Fruit fly (Drosophila melanogaster): ENCODE measurements around the gene Ccm3.

Gene Ccm3

DNA sequence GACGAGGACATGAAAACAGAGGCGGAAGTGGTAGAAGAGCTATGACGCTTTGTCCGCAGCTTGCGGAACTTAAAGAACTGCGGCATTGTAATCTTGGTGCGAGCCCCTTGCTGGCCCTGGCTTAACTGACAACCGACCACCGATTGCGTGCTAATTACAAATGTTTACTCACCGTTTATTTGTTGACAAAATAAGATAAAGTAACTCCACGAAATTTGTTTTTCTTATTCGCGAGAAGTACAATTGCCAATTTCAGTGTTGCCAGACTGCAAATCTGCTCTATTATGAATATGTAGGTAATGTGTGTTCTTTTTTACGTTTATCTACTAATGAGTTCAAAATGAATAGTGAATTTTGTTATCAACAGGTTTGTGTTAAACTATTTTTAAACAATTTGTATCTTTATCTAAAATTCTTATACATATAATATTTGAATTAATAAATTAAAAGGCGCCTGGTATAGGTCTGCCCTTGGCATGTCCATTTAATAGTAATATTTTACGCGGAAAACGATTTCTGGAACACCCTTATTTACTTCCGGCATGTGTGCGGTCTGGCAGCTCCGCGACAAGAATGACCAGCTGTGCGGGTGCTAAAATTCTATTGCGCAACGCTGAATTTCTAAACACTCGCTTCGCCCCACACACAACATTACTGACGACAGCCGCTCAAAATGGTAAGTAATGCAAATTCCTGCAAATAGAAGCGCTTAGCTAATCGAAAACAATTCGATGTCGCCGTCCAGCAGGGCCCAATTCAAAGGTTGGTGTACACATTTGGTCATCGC, 14.9 kb upstream of the Ccm3 start, which contains the start of the genes Atg4b and Hibch:
TSS of gene Atg4b (minus strand) at position 280 of the 787 bp plus-strand sequence.
TSS of gene Hibch (plus strand) at position 585 of the 787 bp plus-strand sequence.
- TF ChIP-seq noc (tag; optimal IDR thresholded peaks at IDR 0.05) = peak; percentile 88

DNA sequence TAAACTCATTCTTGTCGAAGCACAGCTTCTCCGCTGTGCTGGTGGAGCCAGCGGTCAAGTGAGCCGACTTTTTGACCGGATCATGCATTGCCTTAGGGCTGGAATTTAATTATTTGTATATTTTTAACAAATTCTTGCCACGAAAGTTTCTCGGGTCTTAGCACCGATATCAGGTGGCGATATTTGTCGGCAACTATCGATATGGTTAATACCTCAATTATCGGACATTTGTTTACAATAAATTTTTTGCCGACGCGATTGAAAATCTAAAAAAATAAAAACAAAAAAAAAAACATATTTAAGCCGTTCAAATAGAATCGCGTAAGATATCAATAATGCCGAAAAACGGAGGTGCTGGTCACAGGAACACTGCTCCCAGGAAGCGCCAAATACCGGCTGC, 10.3 kb upstream of the Ccm3 start, which contains the start of the genes Cog2 and Trax:
TSS of gene Cog2 (minus strand) at position 168 of the 400 bp plus-strand sequence.
TSS of gene Trax (plus strand) at position 203 of the 400 bp plus-strand sequence.
- TF ChIP-seq noc (tag; optimal IDR thresholded peaks at IDR 0.05) = no peak

DNA sequence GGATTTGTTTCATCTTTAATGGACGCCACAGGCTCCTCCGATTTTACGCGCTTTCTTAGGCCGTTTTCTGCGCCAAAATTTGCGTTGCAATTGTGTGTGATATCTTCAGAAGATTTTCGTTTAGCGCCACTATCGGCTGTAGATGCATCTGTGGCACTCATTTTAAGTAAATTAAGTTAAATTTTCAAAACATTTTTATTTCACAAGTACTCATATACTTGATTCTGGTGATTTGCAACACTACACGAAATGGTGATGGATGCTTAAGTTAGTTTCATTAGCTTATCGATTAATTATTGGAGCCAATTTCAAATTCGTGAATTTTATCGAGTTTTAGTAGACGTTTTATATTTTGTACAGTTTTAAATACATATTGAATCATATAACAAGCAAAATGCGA, 8.1 kb upstream of the Ccm3 start, which contains the start of gene CG6171:
TSS of gene CG6171 (minus strand) at position 250 of the 400 bp plus-strand sequence.
- TF ChIP-seq noc (tag; optimal IDR thresholded peaks at IDR 0.05) = no peak

DNA sequence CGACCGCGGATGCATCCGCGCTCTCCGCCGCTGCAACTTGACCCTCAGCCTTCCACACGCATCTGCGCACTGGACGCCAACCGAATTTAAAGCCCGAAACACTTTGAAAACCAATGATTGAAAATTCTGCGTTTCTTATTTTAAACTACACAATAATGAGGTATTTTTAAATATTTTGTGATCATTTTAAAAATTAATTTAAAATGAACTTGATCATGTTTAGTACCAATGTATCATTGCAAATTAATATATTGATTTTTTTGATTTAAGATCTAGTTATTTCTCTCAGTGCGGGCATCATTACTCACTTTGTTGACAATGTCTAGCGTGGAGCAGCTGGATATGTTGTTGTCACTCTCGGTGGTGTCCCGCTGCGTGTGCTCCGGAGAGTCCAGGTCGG, 4.9 kb upstream of the Ccm3 start:
- no peak for TF ChIP-seq noc (tag; optimal IDR thresholded peaks at IDR 0.05)

DNA sequence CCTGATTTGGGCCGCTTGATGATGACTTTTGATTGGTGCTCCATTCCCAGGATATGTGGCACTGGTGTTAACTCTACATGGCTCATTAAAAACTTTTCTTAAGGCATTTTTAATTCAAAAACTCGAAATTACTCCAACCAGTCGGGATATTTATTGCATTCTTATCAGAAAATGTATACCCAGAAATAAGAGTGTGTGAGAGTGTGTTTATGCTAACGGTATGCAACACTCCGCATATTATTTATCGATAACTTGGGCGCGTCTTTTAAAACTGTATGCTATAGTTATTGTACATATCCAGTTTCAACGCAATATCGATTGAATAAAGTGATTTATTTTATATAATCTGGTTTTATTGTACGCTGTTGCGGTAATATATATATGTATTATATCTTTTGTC, 4.3 kb upstream of the Ccm3 start, which contains the start of gene CG34404:
TSS of gene CG34404 (minus strand) at position 189 of the 400 bp plus-strand sequence.
- TF ChIP-seq noc (tag; optimal IDR thresholded peaks at IDR 0.05) = no peak

DNA sequence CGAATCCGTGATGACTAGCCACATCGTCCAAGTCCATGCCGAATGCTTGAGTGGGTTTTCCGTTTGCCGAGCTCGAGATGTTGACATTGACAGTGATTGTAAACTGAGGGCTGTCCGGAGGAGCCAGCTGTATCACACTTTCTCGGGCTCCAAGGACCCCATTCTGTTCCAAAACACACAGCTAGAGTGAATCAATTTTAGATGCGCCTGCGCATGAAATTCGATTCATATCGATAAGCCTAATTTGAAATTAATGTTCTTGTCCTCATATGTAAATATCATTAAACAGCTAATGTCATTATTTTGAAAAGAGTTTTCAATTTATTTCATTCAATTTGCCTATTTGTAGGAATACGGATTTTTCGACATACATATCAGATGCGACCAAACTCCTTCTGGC, 2.0 kb upstream of the Ccm3 start, which contains the start of gene CG14868:
TSS of gene CG14868 (minus strand) at position 204 of the 400 bp plus-strand sequence.
- no peak for TF ChIP-seq noc (tag; optimal IDR thresholded peaks at IDR 0.05)

DNA sequence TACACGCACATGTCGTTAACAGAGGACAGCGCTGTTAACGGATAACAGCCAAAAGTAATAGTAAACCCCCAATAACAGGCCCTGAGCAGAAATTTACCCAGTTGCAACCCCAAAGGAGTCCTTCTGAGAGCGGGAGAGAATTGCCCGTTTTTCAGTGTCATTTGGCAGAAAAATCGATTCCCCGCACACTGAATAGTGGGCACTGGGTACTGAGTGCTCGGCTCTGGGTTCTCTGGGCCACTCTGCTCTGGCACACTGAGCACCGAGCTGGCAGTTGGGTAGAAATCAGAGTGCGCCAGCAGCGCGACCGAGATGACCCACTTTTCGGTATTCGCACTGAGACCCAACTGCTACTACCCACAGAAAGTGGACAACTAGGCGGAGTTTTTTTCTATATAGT, 2.6 kb downstream of the Ccm3 start, which contains the start of gene Rbp:
TSS of gene Rbp (plus strand) at position 239 of the 400 bp plus-strand sequence.
- TF ChIP-seq noc (tag; optimal IDR thresholded peaks at IDR 0.05) = no peak

DNA sequence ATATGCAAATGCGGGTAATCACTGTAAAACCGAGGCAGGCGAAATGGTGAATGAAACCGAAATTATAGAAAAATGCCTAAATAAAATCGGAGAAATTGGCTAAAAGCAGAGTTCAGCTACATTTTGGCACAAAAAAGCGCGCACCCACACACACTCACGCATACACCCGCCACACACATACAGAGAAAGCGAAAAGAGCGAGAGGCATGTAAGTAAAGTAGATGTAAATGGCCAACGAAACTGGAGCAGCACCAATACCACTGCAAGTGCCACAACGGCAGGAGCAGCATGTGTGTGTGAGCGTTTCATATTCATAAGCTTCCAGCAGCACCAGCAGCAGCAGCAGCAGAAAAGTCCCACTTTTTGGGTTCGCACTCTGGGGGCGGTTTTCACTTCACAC, 3.7 kb downstream of the Ccm3 start:
- no peak for TF ChIP-seq noc (tag; optimal IDR thresholded peaks at IDR 0.05)

DNA sequence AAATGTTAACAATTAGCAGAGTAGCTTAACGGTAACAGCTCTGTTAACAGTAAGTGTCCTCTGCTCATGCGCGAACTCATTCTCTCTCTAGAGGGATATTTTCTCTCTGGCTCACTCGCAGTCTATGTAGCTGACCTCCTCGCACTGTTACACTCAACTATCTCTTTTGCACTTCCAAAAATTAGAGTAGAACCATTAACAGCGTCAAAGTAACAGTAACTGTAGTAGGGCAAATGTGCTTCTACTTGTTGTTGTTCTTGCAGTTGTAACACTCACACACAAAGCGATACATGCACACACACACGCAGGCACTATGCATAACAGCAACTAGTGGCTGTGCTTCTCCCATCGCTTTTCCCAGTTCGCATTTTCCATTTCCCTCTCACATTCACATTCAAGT, 7.3 kb downstream of the Ccm3 start:
- TF ChIP-seq noc (tag; optimal IDR thresholded peaks at IDR 0.05) = no peak

DNA sequence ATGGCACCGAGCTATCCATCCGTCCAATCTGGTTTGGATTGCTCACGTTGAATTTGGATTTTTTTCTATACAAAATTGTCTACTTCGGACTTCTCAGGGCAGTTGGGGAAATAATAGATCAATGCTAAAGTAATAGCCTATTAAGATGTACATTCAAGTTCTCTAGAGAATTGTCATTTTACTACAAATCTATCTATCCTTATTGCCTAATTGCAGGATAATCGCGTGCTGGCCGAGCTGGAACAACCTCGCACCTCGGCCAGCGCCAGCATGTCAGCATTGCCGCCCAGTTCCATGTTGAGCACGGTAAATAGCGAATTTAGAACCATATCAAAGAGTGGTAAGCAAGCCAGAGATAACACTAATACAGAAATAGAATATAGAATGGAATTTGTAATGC, 11.1 kb downstream of the Ccm3 start, which contains the start of gene h-cup:
TSS of gene h-cup (minus strand) at position 101 of the 400 bp plus-strand sequence.
- no peak for TF ChIP-seq noc (tag; optimal IDR thresholded peaks at IDR 0.05)

DNA sequence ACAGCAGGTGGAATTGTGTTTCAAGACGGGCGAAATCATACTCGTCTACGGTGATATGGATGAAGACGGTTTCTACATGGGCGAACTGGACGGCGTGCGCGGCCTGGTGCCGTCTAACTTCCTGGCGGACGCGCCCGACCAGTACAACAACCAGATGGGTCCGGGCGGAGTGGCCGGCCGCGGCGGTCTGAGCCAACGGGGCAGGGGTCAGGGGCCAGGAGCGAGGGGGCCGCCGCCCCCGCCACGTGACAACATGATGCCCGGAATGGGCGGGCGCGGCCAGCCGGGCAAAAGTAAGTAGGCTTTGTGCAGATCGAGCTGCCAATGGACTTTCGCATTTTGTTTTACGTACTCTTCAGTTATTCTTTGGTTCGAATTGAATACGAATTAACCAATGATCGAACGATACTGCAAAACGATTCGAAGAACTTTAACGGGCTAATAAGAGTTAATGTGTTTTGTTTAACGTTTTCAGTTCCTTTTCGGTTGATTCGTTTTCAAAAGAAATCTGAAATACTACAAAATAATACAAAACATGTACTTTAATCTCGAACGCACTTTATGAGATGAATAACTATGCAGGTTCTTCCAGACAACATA, 21.5 kb downstream of the Ccm3 start:
- TF ChIP-seq noc (tag; optimal IDR thresholded peaks at IDR 0.05) = no peak

DNA sequence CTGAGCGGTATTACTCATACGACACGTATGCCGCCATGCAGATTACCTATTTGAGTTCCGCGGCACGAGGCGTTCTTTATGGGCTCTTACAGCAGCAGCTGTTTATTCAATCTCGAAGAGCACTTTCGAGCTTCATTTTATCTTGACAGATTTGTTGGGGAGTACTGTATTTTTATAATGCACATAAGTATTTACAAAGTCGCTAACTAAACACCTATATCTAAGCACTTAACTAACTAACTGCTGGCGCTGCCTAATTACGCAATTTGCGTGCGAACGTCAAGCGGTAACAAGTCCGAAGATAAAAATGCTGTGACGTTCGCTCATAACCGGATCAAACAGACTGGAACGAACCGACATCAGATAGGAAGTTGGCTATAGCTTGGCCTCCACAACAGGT, 30.9 kb downstream of the Ccm3 start:
- TF ChIP-seq noc (tag; optimal IDR thresholded peaks at IDR 0.05) = peak; percentile 78

DNA sequence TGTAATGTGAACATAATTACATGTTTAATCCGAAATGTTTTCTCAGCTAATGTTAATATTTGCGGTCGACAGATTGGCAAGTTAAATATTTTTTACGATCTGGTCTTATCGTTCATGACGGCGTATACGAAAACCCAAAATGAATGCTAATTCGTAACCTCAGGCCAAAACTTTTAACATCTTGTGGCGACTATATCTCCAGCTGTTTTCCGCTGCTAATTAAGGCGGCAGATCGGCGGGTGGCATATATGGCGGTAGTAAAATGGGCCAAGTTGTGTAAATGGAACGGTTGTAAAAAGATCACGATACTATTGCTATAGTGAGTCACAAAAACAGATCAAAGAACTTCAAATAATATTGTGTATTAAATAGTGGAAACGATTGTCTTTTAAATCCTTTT, 34.6 kb downstream of the Ccm3 start:
- TF ChIP-seq noc (tag; optimal IDR thresholded peaks at IDR 0.05) = no peak

DNA sequence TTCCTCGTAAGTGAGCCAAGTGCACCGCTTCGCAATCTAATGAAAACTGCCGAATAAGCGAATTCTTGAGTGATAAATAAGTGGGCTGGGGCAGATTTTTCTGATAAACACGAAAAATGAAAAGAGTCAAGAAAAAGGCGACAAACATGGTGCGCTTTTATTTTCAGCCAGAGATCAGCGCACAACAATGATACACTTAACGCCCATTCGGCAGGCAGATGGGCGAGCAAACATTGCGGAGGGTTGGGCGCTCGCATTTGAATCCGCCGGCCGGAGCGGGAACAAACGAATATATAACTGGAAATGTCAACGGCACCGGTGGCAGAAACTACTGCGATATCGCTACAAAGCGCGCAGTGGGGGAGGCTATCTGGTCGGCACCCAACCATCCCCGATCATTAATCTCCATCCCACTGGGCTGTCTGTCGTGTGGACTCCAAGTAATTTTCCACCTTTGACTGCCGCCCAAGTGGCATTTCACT, 35.3 kb downstream of the Ccm3 start, which contains the start of gene CG6125:
TSS of gene CG6125 (minus strand) at position 51 of the 482 bp plus-strand sequence.
- TF ChIP-seq noc (tag; optimal IDR thresholded peaks at IDR 0.05) = no peak

DNA sequence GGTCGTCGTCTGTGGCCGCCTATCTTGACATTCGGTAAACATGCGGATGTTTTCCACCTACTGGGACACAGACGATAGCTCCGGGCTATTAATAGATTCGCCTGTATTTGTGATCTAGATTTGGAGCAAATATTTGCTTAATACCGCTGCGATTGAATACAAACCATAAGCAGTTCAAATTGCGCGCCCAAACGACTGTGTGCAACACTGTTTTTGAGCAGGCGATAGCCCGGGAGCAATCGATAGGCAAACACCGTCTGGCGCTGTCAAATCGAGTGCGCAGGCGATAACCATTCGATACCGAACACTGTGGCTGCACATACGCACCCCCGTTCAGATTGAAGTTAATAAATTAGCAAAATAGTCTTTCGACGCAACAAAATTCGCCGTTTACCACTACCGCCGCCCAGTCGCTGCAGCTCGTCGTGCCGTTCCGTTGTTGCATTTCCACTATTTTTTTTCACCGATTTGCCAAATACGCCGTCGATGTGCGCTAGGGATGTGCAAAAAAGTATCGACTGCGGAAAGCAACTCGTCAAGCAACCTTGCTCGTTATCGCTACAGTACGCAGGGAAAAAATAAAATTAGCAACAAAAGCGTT, 36.5 kb downstream of the Ccm3 start, which contains the start of gene Atx2:
TSS of gene Atx2 (plus strand) at position 293 of the 601 bp plus-strand sequence.
- no peak for TF ChIP-seq noc (tag; optimal IDR thresholded peaks at IDR 0.05)
